Fruit fly (Drosophila melanogaster) whole organism, prepupa: ENCODE results near the gene mAChR-C.

ENCODE experiments used
- CG11902 ChIP-seq: fragments of 200-800 bp; sonication (Bioruptor generic); optimal IDR thresholded peaks from 3 replicates; lab custom pipeline; 2016; ENCODE audit warnings: missing biosample characterization, missing genetic modification characterization
- CG16779 ChIP-seq: fragments of 200-800 bp; sonication (Bioruptor generic); optimal IDR thresholded peaks from 3 replicates; lab custom pipeline; 2017; ENCODE audit warnings: missing biosample characterization, mild to moderate bottlenecking, missing genetic modification characterization
- CG32006 ChIP-seq: fragments of 200-800 bp; sonication (Bioruptor generic); optimal IDR thresholded peaks from 3 replicates; lab custom pipeline; 2017; ENCODE audit warnings: missing biosample characterization, mild to moderate bottlenecking, missing genetic modification characterization
- Sox102F ChIP-seq: fragments of 200-800 bp; sonication (Bioruptor generic); optimal IDR thresholded peaks from 2 replicates; lab custom pipeline; 2016; ENCODE audit warnings: missing biosample characterization, mild to moderate bottlenecking, missing genetic modification characterization
- ss ChIP-seq, 2 experiments: fragments of 200-800 bp; sonication (Bioruptor generic); optimal IDR thresholded peaks; 2 replicates in 1 of 2; 3 replicates in 1 of 2; lab custom pipeline; 2017 to 2018; ENCODE audit warnings: mild to moderate bottlenecking in 2 of 2, missing biosample characterization in 2 of 2, missing genetic modification characterization in 2 of 2, moderate library complexity in 1 of 2

DNA sequence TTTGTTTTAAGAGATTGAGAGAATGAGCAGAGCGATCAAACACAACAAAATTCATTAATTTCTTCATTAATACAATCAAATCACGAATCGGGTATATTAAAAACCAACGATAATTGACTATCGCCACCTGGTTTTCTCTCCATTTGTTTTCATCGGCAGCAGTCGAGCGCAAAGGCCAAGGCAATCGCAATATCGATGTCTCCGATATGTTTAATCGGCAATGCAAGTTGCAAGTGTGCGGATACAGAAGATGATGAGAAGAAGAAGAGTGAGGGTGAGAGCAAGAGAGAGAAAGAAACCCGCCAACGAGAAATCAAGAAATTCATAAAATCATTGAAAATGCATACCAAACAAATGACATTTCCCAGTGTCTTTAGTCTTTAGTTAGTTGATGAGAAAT, 43.3 kb upstream of the mAChR-C start:
- no peak for TF ChIP-seq Sox102F (GFP tag; lab: Kevin White, UChicago)
- TF ChIP-seq CG32006 (GFP tag; lab: Kevin White, UChicago): no peak
- TF ChIP-seq CG16779 (tag; lab: Kevin White, UChicago): no peak
- TF ChIP-seq CG11902: no peak
- TF ChIP-seq ss (GFP tag; optimal IDR thresholded peaks at IDR 0.05; lab: Kevin White, UChicago): no peak
